Worm (Caenorhabditis elegans) whole organism, L2 larva: Measurements from ENCODE around the gene clc-25.
A peak's percentile ranks its signal among the peaks of the same experiment; 100 is the strongest.

ENCODE experiments used
- F13H6.1 ChIP-seq: sonication (generic microtip); optimal IDR thresholded peaks from 2 replicates; lab custom pipeline; 2016; ENCODE audit warnings: missing genetic modification characterization, missing compliant biosample characterization
- Y55F3AM.14 ChIP-seq: fragments of 200-800 bp; sonication (Bioruptor generic); optimal IDR thresholded peaks from 2 replicates; lab custom pipeline; 2018; ENCODE audit warnings: mild to moderate bottlenecking, missing genetic modification characterization, missing compliant biosample characterization
- ZK546.5 ChIP-seq: sonication (generic microtip); optimal IDR thresholded peaks from 2 replicates; lab custom pipeline; 2017; ENCODE audit warnings: missing biosample characterization, missing genetic modification characterization
- alr-1 ChIP-seq: fragments of 150-350 bp; optimal IDR thresholded peaks from 2 replicates; lab custom pipeline; 2014; ENCODE audit warnings: missing biosample characterization, missing genetic modification characterization
- aly-2 ChIP-seq: fragments of 150-350 bp; optimal IDR thresholded peaks from 2 replicates; lab custom pipeline; 2014; ENCODE audit warnings: missing biosample characterization, missing genetic modification characterization
- blmp-1 ChIP-seq: sonication (generic microtip); optimal IDR thresholded peaks from 2 replicates; lab custom pipeline; 2017; ENCODE audit warnings: missing genetic modification characterization, mild to moderate bottlenecking, missing compliant biosample characterization, antibody characterized with exemption, moderate library complexity; ENCODE audit not compliant: insufficient read depth
- ceh-16 ChIP-seq: fragments of 150-350 bp; optimal IDR thresholded peaks from 2 replicates; lab custom pipeline; 2014; ENCODE audit warnings: missing biosample characterization, missing genetic modification characterization
- ceh-82 ChIP-seq: fragments of 150-350 bp; optimal IDR thresholded peaks from 2 replicates; lab custom pipeline; 2014; ENCODE audit warnings: missing biosample characterization, missing genetic modification characterization
- crh-2 ChIP-seq: sonication (generic microtip); optimal IDR thresholded peaks from 2 replicates; lab custom pipeline; 2017; ENCODE audit warnings: missing biosample characterization, missing genetic modification characterization
- dmd-4 ChIP-seq: sonication (generic microtip); optimal IDR thresholded peaks from 2 replicates; lab custom pipeline; 2017; ENCODE audit warnings: missing biosample characterization, missing genetic modification characterization
- elt-3 ChIP-seq: sonication (generic microtip); optimal IDR thresholded peaks from 2 replicates; lab custom pipeline; 2017; ENCODE audit warnings: missing biosample characterization, missing genetic modification characterization
- fos-1 ChIP-seq: fragments of 150-350 bp; optimal IDR thresholded peaks from 2 replicates; lab custom pipeline; 2014; ENCODE audit warnings: missing biosample characterization, missing genetic modification characterization
- gmeb-1 ChIP-seq: fragments of 150-350 bp; optimal IDR thresholded peaks from 2 replicates; lab custom pipeline; 2014; ENCODE audit warnings: missing biosample characterization, missing genetic modification characterization
- lin-11 ChIP-seq: fragments of 150-350 bp; sonication (generic microtip); optimal IDR thresholded peaks from 2 replicates; lab custom pipeline; 2014; ENCODE audit warnings: missing biosample characterization, missing genetic modification characterization, inconsistent platforms, mixed read lengths
- lsy-2 ChIP-seq, 2 experiments: fragments of 150-350 bp in 1 of 2; sonication (generic microtip) in 1 of 2; optimal IDR thresholded peaks; 2 replicates each; lab custom pipeline; 2014 to 2017; ENCODE audit warnings: missing biosample characterization in 2 of 2, missing genetic modification characterization in 2 of 2
- mbf-1 ChIP-seq: sonication (generic microtip); optimal IDR thresholded peaks from 2 replicates; lab custom pipeline; 2017; ENCODE audit warnings: missing biosample characterization, missing genetic modification characterization
- mdl-1 ChIP-seq, 2 experiments: fragments of 150-350 bp in 1 of 2; sonication (generic microtip) in 1 of 2; optimal IDR thresholded peaks; 2 replicates each; lab custom pipeline; 2017; ENCODE audit warnings: missing biosample characterization in 2 of 2, missing genetic modification characterization in 2 of 2
- nhr-10 ChIP-seq: sonication (generic microtip); optimal IDR thresholded peaks from 2 replicates; lab custom pipeline; 2017; ENCODE audit warnings: missing biosample characterization, missing genetic modification characterization
- nhr-11 ChIP-seq: fragments of 150-350 bp; optimal IDR thresholded peaks from 2 replicates; lab custom pipeline; 2014; ENCODE audit warnings: missing biosample characterization, missing genetic modification characterization
- nhr-12 ChIP-seq: fragments of 150-350 bp; optimal IDR thresholded peaks from 2 replicates; lab custom pipeline; 2014; ENCODE audit warnings: missing biosample characterization, missing genetic modification characterization
- nhr-129 ChIP-seq: fragments of 150-350 bp; optimal IDR thresholded peaks from 2 replicates; lab custom pipeline; 2014; ENCODE audit warnings: missing biosample characterization, missing genetic modification characterization
- nhr-21 ChIP-seq: fragments of 150-350 bp; optimal IDR thresholded peaks from 2 replicates; lab custom pipeline; 2014; ENCODE audit warnings: missing biosample characterization, missing genetic modification characterization
- nhr-237 ChIP-seq: fragments of 150-350 bp; optimal IDR thresholded peaks from 2 replicates; lab custom pipeline; 2014; ENCODE audit warnings: missing biosample characterization, missing genetic modification characterization
- nhr-6 ChIP-seq: fragments of 150-350 bp; optimal IDR thresholded peaks from 2 replicates; lab custom pipeline; 2014; ENCODE audit warnings: missing biosample characterization, missing genetic modification characterization
- skn-1 ChIP-seq: sonication (generic microtip); optimal IDR thresholded peaks from 2 replicates; lab custom pipeline; 2017; ENCODE audit warnings: missing biosample characterization, missing genetic modification characterization
- sma-3 ChIP-seq: sonication (generic microtip); optimal IDR thresholded peaks from 2 replicates; lab custom pipeline; 2016; ENCODE audit warnings: missing genetic modification reagents, missing genetic modification characterization, missing compliant biosample characterization
- sma-9 ChIP-seq, 2 experiments: fragments of 150-350 bp in 1 of 2; sonication (generic microtip) in 1 of 2; optimal IDR thresholded peaks; 2 replicates each; lab custom pipeline; 2014 to 2016; ENCODE audit warnings: missing genetic modification characterization in 2 of 2, mild to moderate bottlenecking in 1 of 2, missing biosample characterization in 1 of 2, missing compliant biosample characterization in 1 of 2, missing genetic modification reagents in 1 of 2, moderate library complexity in 1 of 2
- snpc-4 ChIP-seq: fragments of 150-350 bp; optimal IDR thresholded peaks from 2 replicates; lab custom pipeline; 2014; ENCODE audit warnings: missing biosample characterization, missing genetic modification characterization
- unc-55 ChIP-seq: fragments of 150-350 bp; sonication (generic microtip); optimal IDR thresholded peaks from 3 replicates; lab custom pipeline; 2014; ENCODE audit warnings: missing biosample characterization, missing genetic modification reagents, missing genetic modification characterization
- unc-62 ChIP-seq: fragments of 150-350 bp; optimal IDR thresholded peaks from 2 replicates; lab custom pipeline; 2014; ENCODE audit warnings: missing biosample characterization, missing genetic modification reagents, missing genetic modification characterization
- ztf-1 ChIP-seq: fragments of 200-800 bp; sonication (Bioruptor generic); conservative IDR thresholded peaks from 2 replicates; pipeline ENCODE4 v1.3.6; 2022; ENCODE audit warnings: missing genetic modification characterization, missing compliant biosample characterization

The clc-25 gene

DNA sequence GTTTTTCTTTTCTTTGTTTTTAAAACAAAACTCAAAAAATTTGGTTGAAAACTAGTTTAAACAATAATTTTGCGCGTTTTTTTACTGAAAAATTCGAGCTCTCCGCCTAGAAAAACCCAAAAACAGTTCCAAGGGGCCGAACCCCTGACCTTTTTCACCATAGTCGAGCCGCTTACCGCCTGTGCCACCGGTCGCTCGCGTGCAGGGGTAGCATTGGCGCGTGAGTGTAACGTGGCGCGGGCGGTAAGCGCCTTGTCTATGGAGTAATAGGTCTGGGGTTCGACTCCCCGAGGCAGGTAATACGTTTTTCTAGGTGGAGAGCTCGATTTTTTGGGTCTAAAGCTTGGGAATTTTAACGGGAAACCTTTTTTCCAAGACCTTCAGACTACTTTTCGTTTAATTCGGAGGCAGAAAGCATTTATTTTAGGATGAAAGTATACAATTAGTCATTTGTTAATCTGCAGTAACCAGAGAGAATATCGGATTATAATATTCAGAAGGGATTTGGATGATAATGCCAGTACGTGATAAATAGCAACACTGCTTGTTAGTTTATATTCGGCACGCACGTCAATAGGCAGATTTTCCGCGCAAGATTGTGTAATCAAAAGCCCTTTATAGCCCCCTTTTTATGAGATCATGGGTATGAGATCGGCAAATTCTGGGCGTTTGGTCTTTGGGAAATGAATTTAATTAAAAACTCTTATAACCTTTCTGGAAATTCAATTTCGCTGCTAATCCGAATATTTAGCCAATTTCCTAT, 18.8 kb downstream of the clc-25 start:
- no peak for TF ChIP-seq gmeb-1
- no peak for TF ChIP-seq nhr-129 (tag; lab: Kevin White, UChicago)
- no peak for TF ChIP-seq nhr-6 (tag; lab: Kevin White, UChicago)
- no peak for TF ChIP-seq snpc-4 (tag; lab: Kevin White, UChicago)
- no peak for TF ChIP-seq alr-1
- no peak for TF ChIP-seq ZK546.5
- no peak for TF ChIP-seq crh-2 (tag; lab: Kevin White, UChicago)
- no peak for TF ChIP-seq lsy-2 (tag; optimal IDR thresholded peaks at IDR 0.05; lab: Kevin White, UChicago)
- TF ChIP-seq ztf-1 = no peak
- TF ChIP-seq nhr-21 = no peak
- no peak for TF ChIP-seq Y55F3AM.14 (GFP tag; lab: Kevin White, UChicago)
- no peak for TF ChIP-seq sma-3 (GFP tag; lab: Kevin White, UChicago)

DNA sequence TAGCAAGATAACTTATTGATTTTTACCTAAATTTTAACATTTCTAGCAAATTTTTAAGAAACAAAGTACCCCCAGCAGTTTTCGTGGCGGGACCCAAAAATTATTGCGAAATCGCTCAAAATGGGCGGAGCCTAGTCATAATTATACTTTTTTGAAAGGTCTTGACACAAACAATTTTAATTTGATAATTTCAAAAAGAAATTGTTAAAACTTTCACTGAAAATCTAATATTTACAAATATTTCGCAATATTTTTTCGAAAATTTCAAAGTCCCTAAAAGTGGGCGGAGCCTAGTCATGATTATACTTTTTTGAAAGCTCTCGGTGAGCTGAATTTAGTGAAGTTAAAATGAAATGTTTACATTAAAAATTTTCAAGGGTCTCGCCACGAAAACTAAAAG, 21.7 kb downstream of the clc-25 start:
- TF ChIP-seq unc-62 = no peak
- TF ChIP-seq aly-2 (tag; lab: Kevin White, UChicago) = no peak
- no peak for TF ChIP-seq elt-3 (tag; lab: Kevin White, UChicago)
- TF ChIP-seq crh-2 (tag; lab: Kevin White, UChicago) = no peak

DNA sequence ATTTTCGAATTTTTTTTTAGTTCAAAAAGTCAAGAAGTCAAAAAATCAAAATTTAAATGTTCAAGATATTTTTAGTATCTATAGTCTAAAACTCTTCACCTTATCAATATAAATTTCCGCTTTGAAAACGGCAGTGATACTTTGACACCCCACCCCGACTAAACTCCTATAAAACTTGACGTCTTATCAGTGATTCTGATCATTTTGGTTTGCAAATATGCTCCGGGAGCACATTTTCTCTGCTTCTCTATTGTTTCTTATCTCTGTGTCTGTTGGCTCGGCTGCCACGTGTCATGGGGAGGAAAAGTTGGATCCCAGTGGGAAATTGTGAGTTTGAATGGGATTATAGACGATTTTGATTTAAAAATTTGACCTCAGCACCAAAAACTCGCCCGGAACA, 23.7 kb downstream of the clc-25 start, which contains the start of gene clec-150:
Gene clec-150 (plus strand): TSS at position 198 of the 400 bp plus-strand sequence.
- TF ChIP-seq gmeb-1 (peak; percentile 46), nhr-21 (no peak), nhr-11 (tag; lab: Kevin White, UChicago) (no peak), sma-9 (GFP tag; optimal IDR thresholded peaks at IDR 0.05; lab: Kevin White, UChicago) (no peak), sma-9 (tag; optimal IDR thresholded peaks at IDR 0.05; lab: Kevin White, UChicago) (no peak), ZK546.5 (no peak), lin-11 (tag; lab: Kevin White, UChicago) (no peak), unc-62 (no peak), aly-2 (tag; lab: Kevin White, UChicago) (no peak), F13H6.1 (no peak), fos-1 (peak; percentile 70), mdl-1 (tag; optimal IDR thresholded peaks at IDR 0.05; lab: Kevin White, UChicago) (no peak), ztf-1 (no peak), crh-2 (tag; lab: Kevin White, UChicago) (peak; percentile 91)
- TF ChIP-seq, all 48 proteins: peak for 3

DNA sequence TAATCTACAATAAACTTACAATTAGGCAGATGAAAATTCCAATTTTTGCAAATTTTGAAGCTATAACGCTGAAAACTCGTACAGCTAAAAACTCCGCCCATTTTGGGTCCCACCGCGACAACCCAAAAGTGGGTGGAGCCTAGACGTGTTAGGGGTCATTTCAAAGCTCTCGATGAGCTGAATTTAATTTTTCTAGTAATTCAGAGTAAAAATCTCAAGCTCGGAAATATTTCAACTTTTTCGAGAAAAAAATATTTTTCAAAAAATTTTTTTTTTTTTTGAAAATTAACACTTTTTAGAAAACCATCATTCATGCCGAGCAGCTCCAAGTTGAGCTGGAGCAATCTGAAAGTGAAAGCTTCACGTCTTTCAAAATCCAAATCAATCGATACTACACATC, 24.9 kb downstream of the clc-25 start, which contains the start of gene R06B10.7:
Gene R06B10.7 (minus strand): TSS at position 101 of the 400 bp plus-strand sequence.
- TF ChIP-seq skn-1 (tag; lab: Kevin White, UChicago) (no peak), lin-11 (tag; lab: Kevin White, UChicago) (no peak), blmp-1 (tag; lab: Kevin White, UChicago) (no peak), unc-55 (GFP tag; lab: Kevin White, UChicago) (no peak), nhr-237 (tag; lab: Kevin White, UChicago) (no peak), nhr-21 (no peak), ceh-82 (no peak), nhr-129 (tag; lab: Kevin White, UChicago) (no peak)
- TF ChIP-seq, all 48 proteins: peak for 0

DNA sequence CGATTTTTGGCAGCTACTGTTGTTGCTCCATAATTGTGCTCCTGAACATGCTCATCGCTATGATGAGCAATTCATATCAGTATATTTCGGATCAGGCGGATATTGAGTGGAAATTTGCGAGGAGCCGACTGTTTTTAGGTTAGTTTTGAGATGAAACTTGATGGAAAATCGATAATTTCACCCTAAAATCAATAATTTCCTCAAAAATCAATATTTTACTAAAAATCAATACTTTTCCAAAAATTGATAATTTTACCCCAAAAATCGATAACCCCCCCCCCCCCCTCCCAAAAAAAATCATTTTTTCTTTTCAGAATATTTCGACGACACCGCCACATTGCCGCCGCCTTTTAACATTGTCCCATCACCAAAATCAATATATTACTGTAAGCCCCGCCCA, 27.3 kb downstream of the clc-25 start:
- TF ChIP-seq skn-1 (tag; lab: Kevin White, UChicago) = no peak
- no peak for TF ChIP-seq snpc-4 (tag; lab: Kevin White, UChicago)
- TF ChIP-seq alr-1 = no peak
- no peak for TF ChIP-seq nhr-12 (tag; lab: Kevin White, UChicago)
- TF ChIP-seq ceh-16 (tag; lab: Kevin White, UChicago) = no peak
- TF ChIP-seq nhr-10 = no peak
- TF ChIP-seq mdl-1 (tag; optimal IDR thresholded peaks at IDR 0.05; lab: Kevin White, UChicago) = no peak
- TF ChIP-seq nhr-6 (tag; lab: Kevin White, UChicago) = no peak
- no peak for TF ChIP-seq mbf-1 (tag; lab: Kevin White, UChicago)
- no peak for TF ChIP-seq dmd-4
- no peak for TF ChIP-seq unc-55 (GFP tag; lab: Kevin White, UChicago)
